Fruit fly (Drosophila melanogaster): Measurements from ENCODE around the gene Arglu1.

Gene Arglu1

dm6 chr2L:9908468-9908967 lies 29.4 kb downstream of the Arglu1 start, which contains the start of gene CG13124 (continued):
- TF ChIP-seq nau (GFP tag; optimal IDR thresholded peaks at IDR 0.05) = no peak
- TF ChIP-seq CG10274 (GFP tag; optimal IDR thresholded peaks at IDR 0.05) = no peak
- peak; percentile 66; the same call in 2 of the 3 replicates for TF ChIP-seq ci (GFP tag; IDR thresholded peaks at IDR 0.05)
- TF ChIP-seq sima (GFP tag; optimal IDR thresholded peaks at IDR 0.05) = no peak
- TF ChIP-seq lbe (GFP tag; optimal IDR thresholded peaks at IDR 0.05) = no peak
- TF ChIP-seq CG10366 (GFP tag; IDR thresholded peaks at IDR 0.05) = no peak
- no peak for TF ChIP-seq CG8290 (GFP tag; optimal IDR thresholded peaks at IDR 0.05)
- TF ChIP-seq CG8290 (tag; optimal IDR thresholded peaks at IDR 0.05) = peak in 1 of 2 experiments; percentile 46
- peak; percentile 56; the same call in 1 of the 2 replicates for TF ChIP-seq rib (GFP tag; IDR thresholded peaks at IDR 0.05)
- no peak for TF ChIP-seq psq (GFP tag; optimal IDR thresholded peaks at IDR 0.05)
- TF ChIP-seq mam (GFP tag; optimal IDR thresholded peaks at IDR 0.05) = peak; percentile 8
- no peak for TF ChIP-seq CG3726 (GFP tag; IDR thresholded peaks at IDR 0.05)
- no peak for TF ChIP-seq tgo (GFP tag; IDR thresholded peaks at IDR 0.05)
- no peak for TF ChIP-seq Tbp (GFP tag; optimal IDR thresholded peaks at IDR 0.05)
- no peak for TF ChIP-seq Kr (GFP tag; optimal IDR thresholded peaks at IDR 0.05)
- peak; percentile 32 for TF ChIP-seq NfI (GFP tag; optimal IDR thresholded peaks at IDR 0.05)
- TF ChIP-seq CG11723 (GFP tag; optimal IDR thresholded peaks at IDR 0.05) = no peak
- TF ChIP-seq CG4854 (GFP tag; optimal IDR thresholded peaks at IDR 0.05) = no peak
- no peak for TF ChIP-seq CG16813 (GFP tag; IDR thresholded peaks at IDR 0.05; ENCODE audit: partially characterized antibody)
- TF ChIP-seq tx (GFP tag; optimal IDR thresholded peaks at IDR 0.05) = no peak
- no peak for TF ChIP-seq pum (GFP tag; optimal IDR thresholded peaks at IDR 0.05)
- TF ChIP-seq Atf-2 (GFP tag; optimal IDR thresholded peaks at IDR 0.05) = no peak
- no peak for TF ChIP-seq CG2202 (tag; optimal IDR thresholded peaks at IDR 0.05)
- TF ChIP-seq Dad (GFP tag; optimal IDR thresholded peaks at IDR 0.05) = no peak
- TF ChIP-seq Rfx (GFP tag; IDR thresholded peaks at IDR 0.05) = peak; percentile 74
- no peak for TF ChIP-seq CG12236 (GFP tag; optimal IDR thresholded peaks at IDR 0.05)
- TF ChIP-seq CG7372 (GFP tag; IDR thresholded peaks at IDR 0.05) = 0 out of 2 replicates have a peak, but pooled peaks have one; percentile 26
- no peak for TF ChIP-seq D (optimal IDR thresholded peaks at IDR 0.05)
- TF ChIP-seq D (GFP tag; optimal IDR thresholded peaks at IDR 0.05) = no peak
- TF ChIP-seq CG2120 (GFP tag; optimal IDR thresholded peaks at IDR 0.05) = peak; percentile 46
- TF ChIP-seq CG9437 (GFP tag; optimal IDR thresholded peaks at IDR 0.05) = no peak
- TF ChIP-seq NC2α (GFP tag; optimal IDR thresholded peaks at IDR 0.05) = no peak
- peak; percentile 8 for TF ChIP-seq CG12299 (tag; optimal IDR thresholded peaks at IDR 0.05)
- TF ChIP-seq Dll (GFP tag; IDR thresholded peaks at IDR 0.05; ENCODE audit: partially characterized antibody) = no peak
- peak; percentile 24; the same call in 1 of the 2 replicates for TF ChIP-seq CG14014 (GFP tag; IDR thresholded peaks at IDR 0.05)
- no peak for TF ChIP-seq hbn (GFP tag; IDR thresholded peaks at IDR 0.05; ENCODE audit: partially characterized antibody)
- TF ChIP-seq CG8359 (GFP tag; optimal IDR thresholded peaks at IDR 0.05; ENCODE audit: borderline replicate concordance) = no peak
- TF ChIP-seq vvl (GFP tag; IDR thresholded peaks at IDR 0.05) = no peak; the same call in none of the 2 replicates
- no peak for TF ChIP-seq HHEX (GFP tag; optimal IDR thresholded peaks at IDR 0.05)
- TF ChIP-seq yki (optimal IDR thresholded peaks at IDR 0.05) = no peak
- TF ChIP-seq GATAe (GFP tag; conservative IDR thresholded peaks at IDR 0.05) = no peak
- TF ChIP-seq Oaz (GFP tag; IDR thresholded peaks at IDR 0.05) = no peak
- TF ChIP-seq Eip74EF (GFP tag; optimal IDR thresholded peaks at IDR 0.05) = no peak
- TF ChIP-seq CG10321 (GFP tag; IDR thresholded peaks at IDR 0.05) = no peak
- peak; percentile 59 for TF ChIP-seq lilli (GFP tag; optimal IDR thresholded peaks at IDR 0.05)
- TF ChIP-seq CG34376 (GFP tag; optimal IDR thresholded peaks at IDR 0.05) = peak; percentile 62
- no peak for TF ChIP-seq CG11247 (GFP tag; IDR thresholded peaks at IDR 0.05)
- no peak for TF ChIP-seq corto (GFP tag; optimal IDR thresholded peaks at IDR 0.05)
- TF ChIP-seq CG10979 (tag; optimal IDR thresholded peaks at IDR 0.05) = no peak
- no peak for TF ChIP-seq Rx (GFP tag; IDR thresholded peaks at IDR 0.05)
- TF ChIP-seq amos (GFP tag; IDR thresholded peaks at IDR 0.05; ENCODE audit: partially characterized antibody) = no peak
- no peak for TF ChIP-seq zf30C (GFP tag; optimal IDR thresholded peaks at IDR 0.05)
